Worm (Caenorhabditis elegans): ENCODE measurements around the gene T24H10.4.

Gene T24H10.4

ce11 chrII:9113759-9114158 lies 4.4 kb downstream of the T24H10.4 start (continued):
- TF ChIP-seq daf-19 (GFP tag; conservative IDR thresholded peaks at IDR 0.05) (no peak), nhr-102 (tag; optimal IDR thresholded peaks at IDR 0.05) (peak; percentile 39), spr-1 (tag; optimal IDR thresholded peaks at IDR 0.05) (peak; percentile 59), vab-7 (GFP tag; IDR thresholded peaks at IDR 0.05) (0 out of 2 replicates have a peak, but pooled peaks have one; percentile 13), lsy-2 (tag; optimal IDR thresholded peaks at IDR 0.05) (peak in 1 of 2 experiments; percentile 47), ceh-82 (tag; optimal IDR thresholded peaks at IDR 0.05) (no peak), F49E8.2 (tag; optimal IDR thresholded peaks at IDR 0.05; ENCODE audit: borderline replicate concordance) (no peak), cey-2 (tag; optimal IDR thresholded peaks at IDR 0.05; ENCODE audit: borderline replicate concordance, insufficient read depth) (no peak), gei-8 (GFP tag; optimal IDR thresholded peaks at IDR 0.05) (no peak), nhr-111 (GFP tag; optimal IDR thresholded peaks at IDR 0.05) (no peak), saeg-2 (GFP tag; IDR thresholded peaks at IDR 0.05) (no peak), attf-4 (tag; optimal IDR thresholded peaks at IDR 0.05) (no peak), T26A8.4 (GFP tag; IDR thresholded peaks at IDR 0.05) (no peak), fkh-10 (GFP tag; optimal IDR thresholded peaks at IDR 0.05) (no peak), nhr-42 (GFP tag; IDR thresholded peaks at IDR 0.05) (no peak), nhr-25 (tag; optimal IDR thresholded peaks at IDR 0.05; ENCODE audit: borderline replicate concordance, insufficient read depth) (no peak), ceh-32 (tag; optimal IDR thresholded peaks at IDR 0.05; ENCODE audit: poor library complexity) (no peak), lin-38 (GFP tag; IDR thresholded peaks at IDR 0.05) (peak; percentile 35; the same call in 1 of the 2 replicates), rbr-2 (tag; optimal IDR thresholded peaks at IDR 0.05) (no peak), D1046.2 (GFP tag; IDR thresholded peaks at IDR 0.05) (no peak), nhr-77 (tag; optimal IDR thresholded peaks at IDR 0.05) (peak; percentile 44), ceh-44 (GFP tag; IDR thresholded peaks at IDR 0.05) (no peak), pha-4 (GFP tag; IDR thresholded peaks at IDR 0.05) (0 out of 2 replicates have a peak, but pooled peaks have one; percentile 36), pha-4 (tag; optimal IDR thresholded peaks at IDR 0.05) (no peak), dmd-8 (GFP tag; IDR thresholded peaks at IDR 0.05) (no peak), ceh-28 (tag; optimal IDR thresholded peaks at IDR 0.05) (no peak)

ce11 chrII:9114972-9115371 lies 5.6 kb downstream of the T24H10.4 start:
- TF ChIP-seq nhr-48 (tag; optimal IDR thresholded peaks at IDR 0.05) (no peak), dmd-6 (GFP tag; IDR thresholded peaks at IDR 0.05) (no peak), aha-1 (tag) (peak; percentile 68), ces-1 (GFP tag; optimal IDR thresholded peaks at IDR 0.05) (no peak), lin-29 (GFP tag; IDR thresholded peaks at IDR 0.05) (no peak), ceh-28 (tag; optimal IDR thresholded peaks at IDR 0.05) (no peak), unc-62 (GFP tag; optimal IDR thresholded peaks at IDR 0.05 in 1 of 2) (peak in 1 of 2 experiments; percentile 86), unc-62 (tag; optimal IDR thresholded peaks at IDR 0.05) (no peak), daf-19 (GFP tag; conservative IDR thresholded peaks at IDR 0.05) (no peak), aly-2 (tag; optimal IDR thresholded peaks at IDR 0.05) (no peak), mdt-29 (GFP tag; IDR thresholded peaks at IDR 0.05) (no peak), ceh-32 (tag; optimal IDR thresholded peaks at IDR 0.05; ENCODE audit: poor library complexity) (no peak), nhr-10 (tag; optimal IDR thresholded peaks at IDR 0.05) (no peak), nhr-41 (GFP tag; IDR thresholded peaks at IDR 0.05) (no peak), nhr-6 (tag; optimal IDR thresholded peaks at IDR 0.05) (no peak)

- TF ChIP-seq lsy-2 (tag; optimal IDR thresholded peaks at IDR 0.05) (peak in 1 of 2 experiments; percentile 46), nhr-11 (tag; optimal IDR thresholded peaks at IDR 0.05) (peak; percentile 54), T20F7.1 (GFP tag; optimal IDR thresholded peaks at IDR 0.05) (no peak), ztf-11 (tag; optimal IDR thresholded peaks at IDR 0.05) (no peak)
Observed at ce11 chrII:9115644-9116043, 6.3 kb downstream of the T24H10.4 start.

Data from whole organism, L4 larva.